Worm (Caenorhabditis elegans): ENCODE data around the gene acr-18.

Gene acr-18

DNA sequence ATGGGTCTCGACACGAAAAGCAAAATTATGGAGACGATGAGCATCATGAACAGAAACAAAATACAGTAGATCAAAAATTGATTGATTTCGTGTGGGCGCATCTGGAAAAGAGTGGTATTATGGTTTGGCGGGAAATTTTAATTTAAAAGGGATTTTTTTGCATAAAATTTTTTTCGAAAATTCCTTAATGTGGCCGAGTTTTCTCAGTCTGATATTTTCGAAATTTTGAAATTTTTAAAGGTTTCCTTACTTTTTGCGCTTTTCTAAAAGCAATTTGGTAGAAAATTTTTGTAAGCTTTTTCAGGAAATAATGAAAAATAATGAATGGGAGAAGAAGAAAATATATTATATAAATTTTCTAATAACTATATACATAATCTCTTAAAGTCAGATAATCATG is 25.1 kb downstream of the acr-18 start, which contains the start of gene F21A3.2:
Gene F21A3.2, minus strand, starts transcription at position 101 of the 400 bp plus-strand sequence.
- TF ChIP-seq mxl-2 (GFP tag; conservative IDR thresholded peaks at IDR 0.05): no peak
- no peak for TF ChIP-seq hif-1 (tag; optimal IDR thresholded peaks at IDR 0.05)
- peak in 1 of 2 experiments; percentile 26 for TF ChIP-seq unc-62 (GFP tag; optimal IDR thresholded peaks at IDR 0.05 in 1 of 2)
- no peak for TF ChIP-seq unc-62 (tag; optimal IDR thresholded peaks at IDR 0.05)

ce11 chrV:15533096-15533495 is 25.9 kb downstream of the acr-18 start, which contains the start of gene F21A3.11:
Gene F21A3.11 (minus strand): TSS chrV:15533212.
- peak; percentile 14 for TF ChIP-seq hlh-30 (tag; optimal IDR thresholded peaks at IDR 0.05; ENCODE audit: insufficient read depth)
- TF ChIP-seq daf-16 (GFP tag; optimal IDR thresholded peaks at IDR 0.05): no peak
- TF ChIP-seq daf-16 (tag; optimal IDR thresholded peaks at IDR 0.05): peak; percentile 78
- TF ChIP-seq nhr-237 (tag; optimal IDR thresholded peaks at IDR 0.05): no peak
- peak; percentile 40 for TF ChIP-seq pqm-1 (tag; optimal IDR thresholded peaks at IDR 0.05)
- peak; percentile 38; the same call in 1 of the 2 replicates for TF ChIP-seq dmd-6 (GFP tag; IDR thresholded peaks at IDR 0.05)
- TF ChIP-seq dve-1 (tag; optimal IDR thresholded peaks at IDR 0.05; ENCODE audit: insufficient read depth): peak; percentile 45
- TF ChIP-seq ztf-11 (tag; optimal IDR thresholded peaks at IDR 0.05): no peak

DNA sequence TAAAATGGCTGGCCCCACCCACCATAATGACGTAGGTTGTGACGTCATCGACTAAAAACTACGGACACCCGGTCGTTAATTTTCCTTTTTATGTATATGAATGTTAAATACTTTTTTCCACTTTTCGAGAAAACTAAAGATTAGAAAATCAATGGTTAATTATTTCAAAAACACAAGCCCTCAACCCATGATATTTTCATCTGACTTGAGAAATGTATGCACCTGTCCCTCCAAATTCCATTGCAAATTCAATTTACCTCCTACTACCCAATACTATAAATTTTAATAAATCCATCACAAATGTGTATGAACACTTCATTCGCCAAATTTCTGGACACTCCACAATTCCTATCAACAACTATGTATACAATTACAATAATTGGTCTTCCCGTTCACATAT is 29.9 kb downstream of the acr-18 start, which contains the start of gene srh-276:
Gene srh-276, plus strand, starts transcription at position 301 of the 400 bp plus-strand sequence.
- TF ChIP-seq T26A8.4 (GFP tag; IDR thresholded peaks at IDR 0.05) (no peak), T20F7.1 (GFP tag; optimal IDR thresholded peaks at IDR 0.05) (no peak), unc-62 (GFP tag; optimal IDR thresholded peaks at IDR 0.05 in 1 of 2) (peak in 1 of 2 experiments; percentile 8), unc-62 (tag; optimal IDR thresholded peaks at IDR 0.05) (no peak), Y75B8A.6 (GFP tag; IDR thresholded peaks at IDR 0.05) (no peak)

ce11 chrV:15521920-15522319 is 37.0 kb downstream of the acr-18 start, which contains the start of gene lgc-31:
Gene lgc-31 (minus strand): TSS chrV:15522020.
- TF ChIP-seq D1046.2 (GFP tag; IDR thresholded peaks at IDR 0.05): no peak
- TF ChIP-seq pha-4 (GFP tag; IDR thresholded peaks at IDR 0.05): 0 out of 2 replicates have a peak, but pooled peaks have one; percentile 13
- no peak for TF ChIP-seq pha-4 (tag; optimal IDR thresholded peaks at IDR 0.05)

ce11 chrV:15520398-15520797 is 38.5 kb downstream of the acr-18 start:
- TF ChIP-seq egl-43 (GFP tag; IDR thresholded peaks at IDR 0.05): no peak
- peak in 1 of 2 experiments; percentile 87 for TF ChIP-seq unc-62 (GFP tag; optimal IDR thresholded peaks at IDR 0.05 in 1 of 2)
- TF ChIP-seq unc-62 (tag; optimal IDR thresholded peaks at IDR 0.05): no peak

DNA sequence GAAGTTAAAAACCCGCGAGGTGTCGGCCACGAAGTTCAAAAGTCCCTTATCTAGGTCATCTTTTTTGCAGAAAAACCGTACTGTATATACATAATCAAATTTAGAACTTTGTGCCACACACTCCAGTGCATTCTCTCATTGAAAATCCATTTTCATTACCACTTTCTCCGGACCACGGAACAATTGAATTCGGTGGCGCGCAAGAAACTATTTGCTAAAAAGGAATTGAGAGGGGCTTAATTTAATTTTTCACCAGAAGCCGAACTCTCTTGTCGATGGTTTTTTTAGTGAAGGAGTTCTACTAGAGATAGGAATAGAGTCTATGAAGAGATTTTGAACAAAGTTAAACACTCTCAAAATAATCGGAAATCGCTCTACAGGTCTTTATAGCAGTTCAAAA is 39.1 kb downstream of the acr-18 start:
- TF ChIP-seq ceh-44 (GFP tag; IDR thresholded peaks at IDR 0.05) (no peak), ceh-20 (GFP tag; IDR thresholded peaks at IDR 0.05) (no peak), spr-3 (GFP tag; optimal IDR thresholded peaks at IDR 0.05) (no peak), daf-19 (GFP tag; conservative IDR thresholded peaks at IDR 0.05) (no peak), spr-1 (tag; optimal IDR thresholded peaks at IDR 0.05) (no peak), hif-1 (tag; optimal IDR thresholded peaks at IDR 0.05) (no peak), aly-2 (tag; optimal IDR thresholded peaks at IDR 0.05) (no peak), unc-62 (GFP tag; optimal IDR thresholded peaks at IDR 0.05 in 1 of 2) (no peak), unc-62 (tag; optimal IDR thresholded peaks at IDR 0.05) (no peak), R02D3.7 (tag; optimal IDR thresholded peaks at IDR 0.05) (no peak), T26A8.4 (GFP tag; IDR thresholded peaks at IDR 0.05) (0 out of 2 replicates have a peak, but pooled peaks have one; percentile 15), aha-1 (tag) (peak; percentile 56), zip-2 (tag; optimal IDR thresholded peaks at IDR 0.05) (no peak), ceh-82 (tag; optimal IDR thresholded peaks at IDR 0.05) (no peak), lsy-2 (tag; optimal IDR thresholded peaks at IDR 0.05) (no peak), nhr-42 (GFP tag; IDR thresholded peaks at IDR 0.05) (no peak), fos-1 (tag; optimal IDR thresholded peaks at IDR 0.05) (no peak)

All from whole organism, L4 larva.